Worm (Caenorhabditis elegans) whole organism, mixed stage, embryonic: ENCODE results near the gene srbc-36.

Experiments
- ceh-83 ChIP-seq: fragments of 200-800 bp; sonication (Bioruptor generic); optimal IDR thresholded peaks from 2 replicates; lab custom pipeline; 2018; ENCODE audit warnings: mild to moderate bottlenecking, missing genetic modification characterization, missing compliant biosample characterization
- ces-1 ChIP-seq: fragments of 150-350 bp; optimal IDR thresholded peaks from 2 replicates; lab custom pipeline; 2014; ENCODE audit warnings: missing biosample characterization, missing genetic modification reagents, missing genetic modification characterization
- drap-1 ChIP-seq: fragments of 200-800 bp; sonication (Bioruptor generic); optimal IDR thresholded peaks from 3 replicates; lab custom pipeline; 2018; ENCODE audit warnings: mild to moderate bottlenecking, missing genetic modification characterization, missing compliant biosample characterization
- elt-3 ChIP-seq: fragments of 150-350 bp; optimal IDR thresholded peaks from 2 replicates; lab custom pipeline; 2014; ENCODE audit warnings: missing biosample characterization, missing genetic modification characterization
- lin-13 ChIP-seq: fragments of 150-350 bp; optimal IDR thresholded peaks from 2 replicates; lab custom pipeline; 2014; ENCODE audit warnings: missing biosample characterization, missing genetic modification characterization
- mep-1 ChIP-seq: fragments of 150-350 bp; optimal IDR thresholded peaks from 2 replicates; lab custom pipeline; 2017; ENCODE audit warnings: missing biosample characterization, missing genetic modification reagents, missing genetic modification characterization, inconsistent platforms
- nhr-237 ChIP-seq: fragments of 150-350 bp; optimal IDR thresholded peaks from 2 replicates; lab custom pipeline; 2014; ENCODE audit warnings: missing biosample characterization, missing genetic modification characterization
- pha-4 ChIP-seq: fragments of 150-350 bp; optimal IDR thresholded peaks from 2 replicates; lab custom pipeline; 2018; ENCODE audit warnings: missing biosample characterization, missing genetic modification reagents, missing genetic modification characterization
- snpc-4 ChIP-seq: fragments of 150-350 bp; optimal IDR thresholded peaks from 2 replicates; lab custom pipeline; 2014; ENCODE audit warnings: missing biosample characterization, missing genetic modification characterization
- unc-39 ChIP-seq: fragments of 150-350 bp; optimal IDR thresholded peaks from 2 replicates; lab custom pipeline; 2014; ENCODE audit warnings: missing biosample characterization, missing genetic modification characterization
- unc-62 ChIP-seq: fragments of 150-350 bp; optimal IDR thresholded peaks from 2 replicates; lab custom pipeline; 2014; ENCODE audit warnings: missing biosample characterization, missing genetic modification reagents, missing genetic modification characterization
- ztf-11 ChIP-seq: fragments of 150-350 bp; optimal IDR thresholded peaks from 2 replicates; lab custom pipeline; 2014; ENCODE audit warnings: missing biosample characterization, missing genetic modification characterization

ce11 chrV:3490435-3490834 is at the start of gene srbc-36:
- TF ChIP-seq mep-1 (tag; lab: Kevin White, UChicago), result no peak
- TF ChIP-seq nhr-237, result no peak
- no peak for TF ChIP-seq ztf-11 (tag; lab: Kevin White, UChicago)
- TF ChIP-seq lin-13, result no peak
- TF ChIP-seq pha-4 (tag; lab: Kevin White, UChicago), result no peak
- TF ChIP-seq elt-3 (tag; lab: Kevin White, UChicago), result no peak
- no peak for TF ChIP-seq ces-1 (GFP tag; lab: Kevin White, UChicago)
- no peak for TF ChIP-seq unc-62 (GFP tag; lab: Kevin White, UChicago)
- TF ChIP-seq snpc-4 (tag; lab: Kevin White, UChicago), result no peak
- no peak for TF ChIP-seq ceh-83 (GFP tag; lab: Kevin White, UChicago)
- TF ChIP-seq unc-39 (tag; lab: Kevin White, UChicago), result no peak
- no peak for TF ChIP-seq drap-1 (GFP tag; lab: Kevin White, UChicago)
